Fruit fly (Drosophila melanogaster) whole organism, embryonic: ENCODE measurements around the gene Rbp.
A peak's percentile ranks its signal among the peaks of the same experiment; 100 is the strongest.

Source experiments
- Adf1 ChIP-seq: fragments of 200-800 bp; sonication (Bioruptor generic); IDR thresholded peaks from 2 replicates; pipeline ENCODE4 v1.3.6; 2022; ENCODE audit warnings: missing biosample characterization, missing genetic modification characterization
- Bgb ChIP-seq: fragments of 200-800 bp; sonication (Bioruptor generic); IDR thresholded peaks from 2 replicates; pipeline ENCODE4 v1.3.6; 2022; ENCODE audit warnings: missing biosample characterization, missing genetic modification characterization; ENCODE audit not compliant: partially characterized antibody
- C15 ChIP-seq: fragments of 200-800 bp; sonication (Bioruptor generic); IDR thresholded peaks from 3 replicates; pipeline ENCODE4 v1.3.6; 2022; ENCODE audit warnings: missing biosample characterization, missing genetic modification characterization
- CG1024 ChIP-seq: fragments of 200-800 bp; sonication (Bioruptor generic); IDR thresholded peaks from 2 replicates; pipeline ENCODE4 v1.3.6; 2022; ENCODE audit warnings: missing biosample characterization, missing genetic modification characterization
- CG10654 ChIP-seq: fragments of 200-800 bp; sonication (Bioruptor generic); optimal IDR thresholded peaks from 2 replicates; lab custom pipeline; 2016; ENCODE audit warnings: missing biosample characterization, missing genetic modification characterization
- CG11093 ChIP-seq: fragments of 200-800 bp; sonication (Bioruptor generic); IDR thresholded peaks from 3 replicates; pipeline ENCODE4 v1.3.6; 2022; ENCODE audit warnings: missing biosample characterization, missing genetic modification characterization
- CG1647 ChIP-seq: fragments of 200-800 bp; sonication (Bioruptor generic); optimal IDR thresholded peaks from 3 replicates; lab custom pipeline; 2016; ENCODE audit warnings: missing biosample characterization, missing genetic modification characterization
- CG16813 ChIP-seq: fragments of 200-800 bp; sonication (Bioruptor generic); IDR thresholded peaks from 3 replicates; pipeline ENCODE4 v1.3.6; 2022; ENCODE audit warnings: missing biosample characterization, missing genetic modification characterization; ENCODE audit not compliant: partially characterized antibody
- CG17359 ChIP-seq: fragments of 200-800 bp; sonication (Bioruptor generic); optimal IDR thresholded peaks from 3 replicates; lab custom pipeline; 2018; ENCODE audit warnings: missing biosample characterization, mild to moderate bottlenecking, missing genetic modification characterization, moderate library complexity
- CG18262 ChIP-seq: fragments of 200-800 bp; optimal IDR thresholded peaks from 3 replicates; lab custom pipeline; 2019; ENCODE audit warnings: missing biosample characterization, mild to moderate bottlenecking, missing genetic modification characterization, moderate library complexity
- CG2199 ChIP-seq: fragments of 200-800 bp; sonication (Bioruptor generic); IDR thresholded peaks from 3 replicates; pipeline ENCODE4 v1.3.6; 2022; ENCODE audit warnings: missing biosample characterization, missing genetic modification characterization
- CG33213 ChIP-seq: fragments of 200-800 bp; sonication (Bioruptor generic); optimal IDR thresholded peaks from 3 replicates; lab custom pipeline; 2016; ENCODE audit warnings: missing biosample characterization, missing genetic modification characterization
- CG3838 ChIP-seq: fragments of 200-800 bp; sonication (Bioruptor generic); optimal IDR thresholded peaks from 3 replicates; lab custom pipeline; 2016; ENCODE audit warnings: missing biosample characterization, missing genetic modification characterization
- CG43689 ChIP-seq: fragments of 200-800 bp; sonication (Bioruptor generic); IDR thresholded peaks from 2 replicates; pipeline ENCODE4 v1.3.6; 2022; ENCODE audit warnings: missing biosample characterization, missing genetic modification characterization
- CG4424 ChIP-seq: fragments of 200-800 bp; sonication (Bioruptor generic); optimal IDR thresholded peaks from 3 replicates; lab custom pipeline; 2016; ENCODE audit warnings: missing biosample characterization, missing genetic modification characterization
- CG4707 ChIP-seq: fragments of 200-800 bp; sonication (Bioruptor generic); optimal IDR thresholded peaks from 2 replicates; lab custom pipeline; 2018; ENCODE audit warnings: missing biosample characterization, mild to moderate bottlenecking, missing genetic modification characterization, moderate library complexity
- CG6854 ChIP-seq: fragments of 200-800 bp; sonication (Bioruptor generic); optimal IDR thresholded peaks from 3 replicates; lab custom pipeline; 2017; ENCODE audit warnings: missing biosample characterization, mild to moderate bottlenecking, missing genetic modification characterization
- CG8089 ChIP-seq: fragments of 200-800 bp; sonication (Bioruptor generic); optimal IDR thresholded peaks from 3 replicates; lab custom pipeline; 2016; ENCODE audit warnings: missing biosample characterization, missing genetic modification characterization
- CG9797 ChIP-seq: fragments of 200-800 bp; sonication (Bioruptor generic); optimal IDR thresholded peaks from 3 replicates; lab custom pipeline; 2018; ENCODE audit warnings: missing biosample characterization, mild to moderate bottlenecking, missing genetic modification characterization
- Chrac-16 ChIP-seq: fragments of 200-800 bp; sonication (Bioruptor generic); optimal IDR thresholded peaks from 3 replicates; lab custom pipeline; 2016; ENCODE audit warnings: missing biosample characterization, missing genetic modification characterization
- CoRest ChIP-seq: fragments of 200-800 bp; sonication (Bioruptor generic); optimal IDR thresholded peaks from 3 replicates; lab custom pipeline; 2018; ENCODE audit warnings: missing biosample characterization, mild to moderate bottlenecking, missing genetic modification characterization, moderate library complexity
- Dad ChIP-seq: fragments of 200-800 bp; sonication (Bioruptor generic); optimal IDR thresholded peaks from 3 replicates; lab custom pipeline; 2016; ENCODE audit warnings: missing biosample characterization, missing genetic modification characterization
- Dll ChIP-seq: fragments of 200-800 bp; sonication (Bioruptor generic); IDR thresholded peaks from 4 replicates; pipeline ENCODE4 v1.3.6; 2022; ENCODE audit warnings: missing biosample characterization, missing genetic modification characterization; ENCODE audit not compliant: partially characterized antibody
- Doc3 ChIP-seq: fragments of 200-800 bp; sonication (Bioruptor generic); IDR thresholded peaks from 3 replicates; pipeline ENCODE4 v1.3.6; 2022; ENCODE audit warnings: missing biosample characterization, missing genetic modification characterization; ENCODE audit not compliant: partially characterized antibody
- Dref ChIP-seq: fragments of 200-800 bp; sonication (Bioruptor generic); IDR thresholded peaks from 2 replicates; pipeline ENCODE4 v1.3.6; 2022; ENCODE audit warnings: missing biosample characterization, missing genetic modification characterization
- Hand ChIP-seq: fragments of 200-800 bp; sonication (Bioruptor generic); optimal IDR thresholded peaks from 2 replicates; lab custom pipeline; 2017; ENCODE audit warnings: mild to moderate bottlenecking, missing biosample characterization, missing genetic modification reagents, missing genetic modification characterization
- HmgZ ChIP-seq: fragments of 200-800 bp; sonication (Bioruptor generic); optimal IDR thresholded peaks from 2 replicates; lab custom pipeline; 2018; ENCODE audit warnings: missing biosample characterization, mild to moderate bottlenecking, missing genetic modification characterization
- Hsf ChIP-seq: fragments of 200-800 bp; sonication (Bioruptor generic); optimal IDR thresholded peaks from 3 replicates; lab custom pipeline; 2016; ENCODE audit warnings: missing biosample characterization, missing genetic modification characterization
- MBD-R2 ChIP-seq: fragments of 200-800 bp; sonication (Bioruptor generic); IDR thresholded peaks from 2 replicates; pipeline ENCODE4 v1.3.6; 2022; ENCODE audit warnings: missing biosample characterization, missing genetic modification characterization
- Oli ChIP-seq: fragments of 200-800 bp; sonication (Bioruptor generic); optimal IDR thresholded peaks from 2 replicates; lab custom pipeline; 2018; ENCODE audit warnings: missing biosample characterization, mild to moderate bottlenecking, missing genetic modification characterization, moderate library complexity
- Taf1 ChIP-seq: fragments of 200-800 bp; sonication (Bioruptor generic); IDR thresholded peaks from 2 replicates; pipeline ENCODE4 v1.3.6; 2022; ENCODE audit warnings: missing biosample characterization, missing genetic modification characterization
- Usf ChIP-seq: fragments of 200-800 bp; sonication (Bioruptor generic); optimal IDR thresholded peaks from 2 replicates; lab custom pipeline; 2017; ENCODE audit warnings: missing genotype, missing biosample characterization, missing genetic modification characterization
- ap ChIP-seq: fragments of 200-800 bp; sonication (Bioruptor generic); IDR thresholded peaks from 2 replicates; pipeline ENCODE4 v1.3.6; 2022; ENCODE audit warnings: missing biosample characterization, missing genetic modification characterization
- ara ChIP-seq: fragments of 200-800 bp; sonication (Bioruptor generic); IDR thresholded peaks from 2 replicates; pipeline ENCODE4 v1.3.6; 2022; ENCODE audit warnings: missing biosample characterization, missing genetic modification characterization
- ato ChIP-seq: fragments of 200-800 bp; sonication (Bioruptor generic); IDR thresholded peaks from 2 replicates; pipeline ENCODE4 v1.3.6; 2022; ENCODE audit warnings: missing biosample characterization, missing genetic modification characterization; ENCODE audit not compliant: partially characterized antibody
- dimm ChIP-seq: fragments of 200-800 bp; sonication (Bioruptor generic); IDR thresholded peaks from 2 replicates; pipeline ENCODE4 v1.3.6; 2022; ENCODE audit warnings: missing biosample characterization, missing genetic modification characterization
- emc ChIP-seq: fragments of 200-800 bp; sonication (Bioruptor generic); optimal IDR thresholded peaks from 2 replicates; lab custom pipeline; 2016; ENCODE audit warnings: missing biosample characterization, missing genetic modification characterization
- en ChIP-seq: fragments of 200-800 bp; sonication (Bioruptor generic); optimal IDR thresholded peaks from 2 replicates; lab custom pipeline; 2016; ENCODE audit warnings: missing biosample characterization, missing genetic modification characterization
- eve ChIP-seq, 2 experiments: fragments of >200 bp; optimal IDR thresholded peaks; 2 replicates each; lab custom pipeline; 2017; ENCODE audit warnings: missing biosample characterization in 2 of 2, missing genetic modification characterization in 2 of 2
- fd102C ChIP-seq: fragments of 200-800 bp; sonication (Bioruptor generic); optimal IDR thresholded peaks from 2 replicates; lab custom pipeline; 2018; ENCODE audit warnings: missing biosample characterization, mild to moderate bottlenecking, missing genetic modification characterization, moderate library complexity
- gfzf ChIP-seq: fragments of 200-800 bp; sonication (Bioruptor generic); optimal IDR thresholded peaks from 2 replicates; lab custom pipeline; 2016; ENCODE audit warnings: missing biosample characterization, mild to moderate bottlenecking, missing genetic modification characterization, moderate library complexity
- grau ChIP-seq: fragments of 200-800 bp; optimal IDR thresholded peaks from 3 replicates; lab custom pipeline; 2019; ENCODE audit warnings: missing biosample characterization, mild to moderate bottlenecking, missing genetic modification characterization, moderate library complexity
- hbn ChIP-seq: fragments of 200-800 bp; sonication (Bioruptor generic); IDR thresholded peaks from 2 replicates; pipeline ENCODE4 v1.3.6; 2022; ENCODE audit warnings: missing biosample characterization, missing genetic modification characterization; ENCODE audit not compliant: partially characterized antibody
- jigr1 ChIP-seq: fragments of 200-800 bp; sonication (Bioruptor generic); IDR thresholded peaks from 3 replicates; pipeline ENCODE4 v1.3.6; 2022; ENCODE audit warnings: missing biosample characterization, missing genetic modification characterization
- lov ChIP-seq, 2 experiments: fragments of 200-800 bp in 1 of 2; fragments of >200 bp in 1 of 2; sonication (Bioruptor generic) in 1 of 2; IDR thresholded peaks in 1 of 2; optimal IDR thresholded peaks in 1 of 2; 2 replicates in 1 of 2; 3 replicates in 1 of 2; pipeline versions ENCODE4 v1.3.6 to Lab custom; 2017 to 2022; ENCODE audit warnings: missing biosample characterization in 1 of 2, missing genetic modification characterization in 1 of 2
- mam ChIP-seq: fragments of 200-800 bp; sonication (Bioruptor generic); optimal IDR thresholded peaks from 3 replicates; lab custom pipeline; 2016; ENCODE audit warnings: missing biosample characterization, missing genetic modification characterization
- pnt ChIP-seq: fragments of 200-800 bp; sonication (Bioruptor generic); optimal IDR thresholded peaks from 3 replicates; lab custom pipeline; 2016; ENCODE audit warnings: missing biosample characterization, missing genetic modification characterization
- ranshi ChIP-seq: fragments of 200-800 bp; sonication (Bioruptor generic); IDR thresholded peaks from 2 replicates; pipeline ENCODE4 v1.3.6; 2022; ENCODE audit warnings: missing biosample characterization, missing genetic modification characterization
- row ChIP-seq: fragments of 200-800 bp; sonication (Bioruptor generic); IDR thresholded peaks from 3 replicates; pipeline ENCODE4 v1.3.6; 2022; ENCODE audit warnings: missing biosample characterization, missing genetic modification characterization
- sd ChIP-seq: fragments of 200-800 bp; sonication (Bioruptor generic); optimal IDR thresholded peaks from 3 replicates; lab custom pipeline; 2018; ENCODE audit warnings: missing biosample characterization, mild to moderate bottlenecking, missing genetic modification characterization, moderate library complexity
- slbo ChIP-seq: fragments of 200-800 bp; sonication (Bioruptor generic); IDR thresholded peaks from 2 replicates; pipeline ENCODE4 v1.3.6; 2022; ENCODE audit warnings: missing biosample characterization, missing genetic modification characterization
- sr ChIP-seq: fragments of 200-800 bp; sonication (Bioruptor generic); IDR thresholded peaks from 3 replicates; pipeline ENCODE4 v1.3.6; 2022; ENCODE audit warnings: missing biosample characterization, missing genetic modification characterization

The Rbp gene

DNA sequence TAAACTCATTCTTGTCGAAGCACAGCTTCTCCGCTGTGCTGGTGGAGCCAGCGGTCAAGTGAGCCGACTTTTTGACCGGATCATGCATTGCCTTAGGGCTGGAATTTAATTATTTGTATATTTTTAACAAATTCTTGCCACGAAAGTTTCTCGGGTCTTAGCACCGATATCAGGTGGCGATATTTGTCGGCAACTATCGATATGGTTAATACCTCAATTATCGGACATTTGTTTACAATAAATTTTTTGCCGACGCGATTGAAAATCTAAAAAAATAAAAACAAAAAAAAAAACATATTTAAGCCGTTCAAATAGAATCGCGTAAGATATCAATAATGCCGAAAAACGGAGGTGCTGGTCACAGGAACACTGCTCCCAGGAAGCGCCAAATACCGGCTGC, 12.9 kb upstream of the Rbp start, which contains the start of the genes Cog2 and Trax (continued):
- TF ChIP-seq sd (tag; lab: Kevin White, UChicago): no peak
- TF ChIP-seq gfzf (GFP tag; lab: Kevin White, UChicago): no peak
- no peak for TF ChIP-seq CG33213 (GFP tag; lab: Kevin White, UChicago)
- TF ChIP-seq Hand (GFP tag; lab: Kevin White, UChicago): no peak
- no peak for TF ChIP-seq Oli
- no peak for TF ChIP-seq CG18262 (tag; lab: Kevin White, UChicago)
- TF ChIP-seq Usf (GFP tag; lab: Kevin White, UChicago): no peak
- no peak for TF ChIP-seq slbo (GFP tag; lab: Robert Waterston, UW)
- TF ChIP-seq dimm: no peak
- TF ChIP-seq mam (GFP tag; lab: Kevin White, UChicago): no peak
- no peak for TF ChIP-seq Chrac-16 (GFP tag; lab: Kevin White, UChicago)
- TF ChIP-seq CG1647: no peak
- no peak for TF ChIP-seq sr (GFP tag; lab: Robert Waterston, UW)
- TF ChIP-seq C15: no peak
- TF ChIP-seq CG4424 (GFP tag; lab: Kevin White, UChicago): no peak
- peak; percentile 70 for TF ChIP-seq ato (GFP tag; lab: Robert Waterston, UW)
- TF ChIP-seq en: no peak
- TF ChIP-seq fd102C (GFP tag; lab: Kevin White, UChicago): no peak
- peak; percentile 94 for TF ChIP-seq Doc3 (GFP tag; lab: Robert Waterston, UW)
- TF ChIP-seq lov (optimal IDR thresholded peaks at IDR 0.05; lab: Kevin White, UChicago): no peak
- TF ChIP-seq lov (GFP tag; IDR thresholded peaks at IDR 0.05; lab: Robert Waterston, UW): no peak
- no peak for TF ChIP-seq CG11093 (GFP tag; lab: Robert Waterston, UW)
- TF ChIP-seq CG1024 (GFP tag; lab: Robert Waterston, UW): no peak
- no peak for TF ChIP-seq Dad (GFP tag; lab: Kevin White, UChicago)
- TF ChIP-seq emc (GFP tag; lab: Kevin White, UChicago): no peak
- peak; percentile 5 for TF ChIP-seq CG9797 (GFP tag; lab: Kevin White, UChicago)
- TF ChIP-seq Adf1 (GFP tag; lab: Robert Waterston, UW): no peak
- TF ChIP-seq ap (GFP tag; lab: Robert Waterston, UW): no peak
- TF ChIP-seq row (GFP tag; lab: Robert Waterston, UW): no peak
- TF ChIP-seq Taf1 (GFP tag; lab: Robert Waterston, UW): no peak
- TF ChIP-seq ara (GFP tag; lab: Robert Waterston, UW): no peak
- TF ChIP-seq grau: no peak
- TF ChIP-seq MBD-R2 (GFP tag; lab: Robert Waterston, UW): peak; percentile 82
- no peak for TF ChIP-seq jigr1 (GFP tag; lab: Robert Waterston, UW)
- TF ChIP-seq pnt (GFP tag; lab: Kevin White, UChicago): no peak
- no peak for TF ChIP-seq CG43689 (GFP tag; lab: Robert Waterston, UW)
- peak; percentile 76 for TF ChIP-seq Dref (GFP tag; lab: Robert Waterston, UW)
- TF ChIP-seq hbn (GFP tag; lab: Robert Waterston, UW): peak; percentile 83
- no peak for TF ChIP-seq CG17359 (tag; lab: Kevin White, UChicago)
- TF ChIP-seq Bgb (GFP tag; lab: Robert Waterston, UW): peak; percentile 87
- no peak for TF ChIP-seq CG2199
- TF ChIP-seq Hsf (GFP tag; lab: Kevin White, UChicago): no peak
- no peak for TF ChIP-seq CG6854
- TF ChIP-seq CG8089: no peak
- TF ChIP-seq CG10654 (GFP tag; lab: Kevin White, UChicago): no peak
- no peak for TF ChIP-seq ranshi (GFP tag; lab: Robert Waterston, UW)
- TF ChIP-seq eve (GFP tag; optimal IDR thresholded peaks at IDR 0.05; lab: Kevin White, UChicago): no peak
- TF ChIP-seq CoRest (tag; lab: Kevin White, UChicago): no peak
- no peak for TF ChIP-seq CG3838 (GFP tag; lab: Kevin White, UChicago)
- TF ChIP-seq HmgZ: no peak
- no peak for TF ChIP-seq CG4707 (GFP tag; lab: Kevin White, UChicago)
- peak; percentile 77 for TF ChIP-seq CG16813 (GFP tag; lab: Robert Waterston, UW)
- TF ChIP-seq Dll (GFP tag; lab: Robert Waterston, UW): peak; percentile 94
